Worm (Caenorhabditis elegans): Measurements from ENCODE around the gene F44E7.4.

F44E7.4 gene

ce11 chrV:5790497-5791280 lies 13.9 kb upstream of the F44E7.4 start, which contains the start of the genes nhr-142 and F44E7.9 (continued):
- TF ChIP-seq C38D4.7 (GFP tag; optimal IDR thresholded peaks at IDR 0.05) (no peak), elt-4 (tag; optimal IDR thresholded peaks at IDR 0.05) (no peak), unc-86 (tag; optimal IDR thresholded peaks at IDR 0.05) (peak; percentile 37), syd-9 (tag; optimal IDR thresholded peaks at IDR 0.05) (peak; percentile 66), ceh-22 (tag; optimal IDR thresholded peaks at IDR 0.05) (no peak), sdc-2 (tag; optimal IDR thresholded peaks at IDR 0.05) (peak; percentile 18), hlh-6 (tag; optimal IDR thresholded peaks at IDR 0.05) (no peak), ets-4 (tag; optimal IDR thresholded peaks at IDR 0.05) (peak; percentile 71), K02D7.2 (tag; optimal IDR thresholded peaks at IDR 0.05) (peak; percentile 28), pha-4 (tag; optimal IDR thresholded peaks at IDR 0.05) (no peak), unc-3 (GFP tag; conservative IDR thresholded peaks at IDR 0.05) (no peak), unc-3 (tag; optimal IDR thresholded peaks at IDR 0.05) (peak; percentile 40), ceh-18 (tag; optimal IDR thresholded peaks at IDR 0.05) (peak; percentile 72), hlh-8 (tag; optimal IDR thresholded peaks at IDR 0.05) (peak; percentile 2), C08G9.2 (tag; optimal IDR thresholded peaks at IDR 0.05) (peak; percentile 80), che-1 (tag; optimal IDR thresholded peaks at IDR 0.05) (peak; percentile 22), ceh-24 (tag; optimal IDR thresholded peaks at IDR 0.05) (peak; percentile 13), nhr-232 (tag; optimal IDR thresholded peaks at IDR 0.05) (peak; percentile 10), ref-2 (tag; optimal IDR thresholded peaks at IDR 0.05) (peak; percentile 70), pat-9 (tag; optimal IDR thresholded peaks at IDR 0.05) (peak; percentile 32), nfya-1 (tag; optimal IDR thresholded peaks at IDR 0.05) (peak; percentile 58), elt-2 (tag; optimal IDR thresholded peaks at IDR 0.05) (peak; percentile 79)

- TF ChIP-seq dmd-4 (tag; optimal IDR thresholded peaks at IDR 0.05; ENCODE audit: borderline replicate concordance) (no peak), tbx-7 (tag; optimal IDR thresholded peaks at IDR 0.05) (no peak), C38D4.7 (GFP tag; optimal IDR thresholded peaks at IDR 0.05) (no peak), sox-2 (GFP tag; IDR thresholded peaks at IDR 0.05) (no peak), ztf-16 (tag; optimal IDR thresholded peaks at IDR 0.05) (no peak), C08G9.2 (tag; optimal IDR thresholded peaks at IDR 0.05) (no peak), ceh-22 (tag; optimal IDR thresholded peaks at IDR 0.05) (no peak), hlh-15 (tag; optimal IDR thresholded peaks at IDR 0.05) (no peak), sox-4 (tag; optimal IDR thresholded peaks at IDR 0.05) (no peak), F13H6.1 (tag; optimal IDR thresholded peaks at IDR 0.05) (no peak), fkh-6 (tag; optimal IDR thresholded peaks at IDR 0.05) (no peak), sdc-2 (tag; optimal IDR thresholded peaks at IDR 0.05) (no peak), madf-2 (tag; optimal IDR thresholded peaks at IDR 0.05) (no peak), ceh-45 (GFP tag; IDR thresholded peaks at IDR 0.05) (no peak)
These were observed 11.9 kb upstream of the F44E7.4 start for ce11 chrV:5788650-5789049.

- no peak for TF ChIP-seq hlh-15 (tag; optimal IDR thresholded peaks at IDR 0.05)
- no peak for TF ChIP-seq C38D4.7 (GFP tag; optimal IDR thresholded peaks at IDR 0.05)
- no peak for TF ChIP-seq hlh-6 (tag; optimal IDR thresholded peaks at IDR 0.05)
- TF ChIP-seq ceh-18 (tag; optimal IDR thresholded peaks at IDR 0.05) = no peak
- TF ChIP-seq K09A11.1 (tag; optimal IDR thresholded peaks at IDR 0.05; ENCODE audit: insufficient read depth) = no peak
These were observed 8.6 kb upstream of the F44E7.4 start, which contains the start of gene F44E7.7 for ce11 chrV:5785372-5785771. F44E7.7 (minus strand) TSS chrV:5785472.

ce11 chrV:5782687-5783086 lies 5.9 kb upstream of the F44E7.4 start, which contains the start of gene fbxa-183:
fbxa-183 (minus strand) TSS chrV:5782787.
- TF ChIP-seq pha-4 (tag; optimal IDR thresholded peaks at IDR 0.05) (no peak), fkh-10 (GFP tag; optimal IDR thresholded peaks at IDR 0.05) (no peak), lim-6 (tag; optimal IDR thresholded peaks at IDR 0.05) (no peak), pat-9 (tag; optimal IDR thresholded peaks at IDR 0.05) (no peak), npax-4 (tag; optimal IDR thresholded peaks at IDR 0.05) (no peak), ahr-1 (tag; optimal IDR thresholded peaks at IDR 0.05) (no peak), syd-9 (tag; optimal IDR thresholded peaks at IDR 0.05) (no peak), gmeb-2 (tag; optimal IDR thresholded peaks at IDR 0.05) (no peak), madf-2 (tag; optimal IDR thresholded peaks at IDR 0.05) (no peak), sox-2 (GFP tag; IDR thresholded peaks at IDR 0.05) (no peak), ceh-6 (GFP tag; optimal IDR thresholded peaks at IDR 0.05) (no peak), Y22D7AL.16 (tag; optimal IDR thresholded peaks at IDR 0.05) (no peak), tbx-7 (tag; optimal IDR thresholded peaks at IDR 0.05) (no peak), T23F11.4 (GFP tag; optimal IDR thresholded peaks at IDR 0.05) (no peak)

Data from whole organism, late embryonic.